Fruit fly (Drosophila melanogaster): ENCODE data around the gene Stip1.

Stip1 gene

dm6 chr2L:309812-310431, 15.0 kb downstream of the Stip1 start (continued):
- no peak for TF ChIP-seq CG12071 (GFP tag; optimal IDR thresholded peaks at IDR 0.05)
- TF ChIP-seq Hey (tag; optimal IDR thresholded peaks at IDR 0.05) = no peak
- TF ChIP-seq CG5180 (GFP tag; optimal IDR thresholded peaks at IDR 0.05) = no peak
- no peak for TF ChIP-seq CG2875 (GFP tag; optimal IDR thresholded peaks at IDR 0.05)
- TF ChIP-seq GATAe (GFP tag; conservative IDR thresholded peaks at IDR 0.05) = no peak
- TF ChIP-seq CG17186 (GFP tag; optimal IDR thresholded peaks at IDR 0.05) = no peak
- TF ChIP-seq crol (GFP tag; IDR thresholded peaks at IDR 0.05) = peak; percentile 91
- no peak for TF ChIP-seq jigr1 (GFP tag; IDR thresholded peaks at IDR 0.05)
- no peak for TF ChIP-seq kay (GFP tag; optimal IDR thresholded peaks at IDR 0.05)
- TF ChIP-seq CG9437 (GFP tag; optimal IDR thresholded peaks at IDR 0.05) = no peak
- TF ChIP-seq onecut (GFP tag; IDR thresholded peaks at IDR 0.05) = no peak
- no peak for TF ChIP-seq CG33213 (GFP tag; optimal IDR thresholded peaks at IDR 0.05)
- TF ChIP-seq bigmax (GFP tag; optimal IDR thresholded peaks at IDR 0.05) = no peak
- no peak for TF ChIP-seq CG11696 (GFP tag; IDR thresholded peaks at IDR 0.05)
- TF ChIP-seq nau (GFP tag; optimal IDR thresholded peaks at IDR 0.05) = no peak
- no peak for TF ChIP-seq pfk (GFP tag; optimal IDR thresholded peaks at IDR 0.05)
- TF ChIP-seq lilli (GFP tag; optimal IDR thresholded peaks at IDR 0.05) = no peak
- TF ChIP-seq CG18599 (GFP tag; optimal IDR thresholded peaks at IDR 0.05) = peak; percentile 35
- no peak for TF ChIP-seq CG11085 (GFP tag; IDR thresholded peaks at IDR 0.05)
- peak; percentile 46 for TF ChIP-seq Med (GFP tag)
- TF ChIP-seq zen2 (GFP tag; IDR thresholded peaks at IDR 0.05; ENCODE audit: partially characterized antibody) = 0 out of 3 replicates have a peak, but pooled peaks have one; percentile 26
- no peak for TF ChIP-seq CG2116 (GFP tag; optimal IDR thresholded peaks at IDR 0.05)
- TF ChIP-seq Pdp1 (GFP tag; optimal IDR thresholded peaks at IDR 0.05) = no peak
- no peak for TF ChIP-seq run (tag; optimal IDR thresholded peaks at IDR 0.05)
- TF ChIP-seq CG8944 (GFP tag; optimal IDR thresholded peaks at IDR 0.05) = no peak
- TF ChIP-seq cas (GFP tag; IDR thresholded peaks at IDR 0.05) = no peak
- peak; percentile 80 for TF ChIP-seq sug (tag; optimal IDR thresholded peaks at IDR 0.05)
- no peak for TF ChIP-seq CG18262 (tag; optimal IDR thresholded peaks at IDR 0.05)
- TF ChIP-seq Dbx (GFP tag; IDR thresholded peaks at IDR 0.05) = 0 out of 3 replicates have a peak, but pooled peaks have one; percentile 37
- TF ChIP-seq caup (GFP tag; optimal IDR thresholded peaks at IDR 0.05; ENCODE audit: severe bottlenecking) = no peak
- peak; percentile 60; the same call in 2 of the 3 replicates for TF ChIP-seq CG34224 (GFP tag; IDR thresholded peaks at IDR 0.05; ENCODE audit: partially characterized antibody)
- no peak for TF ChIP-seq Xrp1 (GFP tag; IDR thresholded peaks at IDR 0.05)
- no peak for TF ChIP-seq CG31441 (GFP tag; IDR thresholded peaks at IDR 0.05)
- TF ChIP-seq luna (GFP tag; optimal IDR thresholded peaks at IDR 0.05) = no peak
- no peak for TF ChIP-seq scrt (GFP tag; optimal IDR thresholded peaks at IDR 0.05)
- TF ChIP-seq CG7987 (GFP tag; optimal IDR thresholded peaks at IDR 0.05) = no peak
- TF ChIP-seq ewg (GFP tag; optimal IDR thresholded peaks at IDR 0.05) = no peak
- no peak for TF ChIP-seq lbe (GFP tag; optimal IDR thresholded peaks at IDR 0.05)
- no peak for TF ChIP-seq sens-2 (GFP tag; IDR thresholded peaks at IDR 0.05)
- TF ChIP-seq jing (GFP tag; optimal IDR thresholded peaks at IDR 0.05) = no peak
- no peak for TF ChIP-seq Ssrp (tag; optimal IDR thresholded peaks at IDR 0.05)
- TF ChIP-seq kah (GFP tag; optimal IDR thresholded peaks at IDR 0.05) = no peak
- TF ChIP-seq CG12769 (tag; optimal IDR thresholded peaks at IDR 0.05) = peak; percentile 68
- TF ChIP-seq CG33557 (GFP tag; optimal IDR thresholded peaks at IDR 0.05) = no peak
- TF ChIP-seq kni (GFP tag; optimal IDR thresholded peaks at IDR 0.05) = no peak
- TF ChIP-seq Nf-YB (GFP tag; optimal IDR thresholded peaks at IDR 0.05) = no peak
- TF ChIP-seq CG34422 (GFP tag; IDR thresholded peaks at IDR 0.05) = no peak
- no peak for TF ChIP-seq dmrt99B (tag; optimal IDR thresholded peaks at IDR 0.05)
- no peak for TF ChIP-seq CG15601 (tag; optimal IDR thresholded peaks at IDR 0.05)
